Fruit fly (Drosophila melanogaster) whole organism, embryonic: ENCODE measurements around the gene Tgt.

Experiments used
- Bdp1 ChIP-seq: fragments of 200-800 bp; sonication (Bioruptor generic); optimal IDR thresholded peaks from 3 replicates; lab custom pipeline; 2016; ENCODE audit warnings: missing biosample characterization, missing genetic modification characterization
- Bgb ChIP-seq: fragments of 200-800 bp; sonication (Bioruptor generic); IDR thresholded peaks from 2 replicates; pipeline ENCODE4 v1.3.6; 2022; ENCODE audit warnings: missing biosample characterization, missing genetic modification characterization; ENCODE audit not compliant: partially characterized antibody
- C15 ChIP-seq: fragments of 200-800 bp; sonication (Bioruptor generic); IDR thresholded peaks from 3 replicates; pipeline ENCODE4 v1.3.6; 2022; ENCODE audit warnings: missing biosample characterization, missing genetic modification characterization
- CG10274 ChIP-seq: fragments of 200-800 bp; sonication (Bioruptor generic); optimal IDR thresholded peaks from 3 replicates; lab custom pipeline; 2017; ENCODE audit warnings: missing biosample characterization, mild to moderate bottlenecking, missing genetic modification characterization
- CG10462 ChIP-seq: fragments of 200-800 bp; sonication (Bioruptor generic); optimal IDR thresholded peaks from 2 replicates; lab custom pipeline; 2016; ENCODE audit warnings: missing biosample characterization, missing genetic modification characterization
- CG12236 ChIP-seq: fragments of 200-800 bp; sonication (Bioruptor generic); optimal IDR thresholded peaks from 2 replicates; lab custom pipeline; 2016; ENCODE audit warnings: missing biosample characterization, missing genetic modification characterization
- CG13624 ChIP-seq: fragments of 200-800 bp; sonication (Bioruptor generic); optimal IDR thresholded peaks from 2 replicates; lab custom pipeline; 2016; ENCODE audit warnings: missing biosample characterization, missing genetic modification characterization
- CG14965 ChIP-seq: fragments of 200-800 bp; sonication (Bioruptor generic); optimal IDR thresholded peaks from 2 replicates; lab custom pipeline; 2016; ENCODE audit warnings: missing biosample characterization, missing genetic modification characterization, borderline replicate concordance
- CG15073 ChIP-seq: fragments of 200-800 bp; sonication (Bioruptor generic); optimal IDR thresholded peaks from 2 replicates; lab custom pipeline; 2016; ENCODE audit warnings: missing biosample characterization, missing genetic modification characterization
- CG15601 ChIP-seq: fragments of 200-800 bp; sonication (Bioruptor generic); optimal IDR thresholded peaks from 3 replicates; lab custom pipeline; 2019; ENCODE audit warnings: missing biosample characterization, mild to moderate bottlenecking, missing genetic modification characterization, moderate library complexity
- CG16779 ChIP-seq: fragments of 200-800 bp; sonication (Bioruptor generic); IDR thresholded peaks from 2 replicates; pipeline ENCODE4 v1.3.6; 2022; ENCODE audit warnings: missing biosample characterization, missing genetic modification characterization
- CG17186 ChIP-seq: fragments of 200-800 bp; sonication (Bioruptor generic); optimal IDR thresholded peaks from 3 replicates; lab custom pipeline; 2017; ENCODE audit warnings: missing biosample characterization, missing genetic modification reagents, missing genetic modification characterization
- CG17802 ChIP-seq: fragments of 200-800 bp; sonication (Bioruptor generic); optimal IDR thresholded peaks from 2 replicates; lab custom pipeline; 2018; ENCODE audit warnings: missing biosample characterization, mild to moderate bottlenecking, missing genetic modification characterization, moderate library complexity
- CG17829 ChIP-seq: fragments of 200-800 bp; optimal IDR thresholded peaks from 2 replicates; lab custom pipeline; 2019; ENCODE audit warnings: missing biosample characterization, mild to moderate bottlenecking, missing genetic modification characterization, moderate library complexity
- CG31365 ChIP-seq: fragments of 200-800 bp; sonication (Bioruptor generic); optimal IDR thresholded peaks from 2 replicates; lab custom pipeline; 2018; ENCODE audit warnings: missing biosample characterization, mild to moderate bottlenecking, missing genetic modification characterization
- CG3281 ChIP-seq: fragments of 200-800 bp; sonication (Bioruptor generic); optimal IDR thresholded peaks from 3 replicates; lab custom pipeline; 2017; ENCODE audit warnings: missing biosample characterization, mild to moderate bottlenecking, missing genetic modification characterization
- CG3995 ChIP-seq: fragments of 200-800 bp; sonication (Bioruptor generic); optimal IDR thresholded peaks from 3 replicates; lab custom pipeline; 2016; ENCODE audit warnings: missing biosample characterization, missing genetic modification characterization
- CG4854 ChIP-seq: fragments of 200-800 bp; sonication (Bioruptor generic); optimal IDR thresholded peaks from 2 replicates; lab custom pipeline; 2016; ENCODE audit warnings: missing biosample characterization, missing genetic modification characterization, inconsistent platforms
- CG6813 ChIP-seq: fragments of 200-800 bp; sonication (Bioruptor generic); optimal IDR thresholded peaks from 2 replicates; lab custom pipeline; 2017; ENCODE audit warnings: missing biosample characterization, missing genetic modification characterization, mild to moderate bottlenecking, moderate library complexity, missing genetic modification reagents
- CG9609 ChIP-seq: fragments of 200-800 bp; sonication (Bioruptor generic); optimal IDR thresholded peaks from 3 replicates; lab custom pipeline; 2016; ENCODE audit warnings: missing biosample characterization, missing genetic modification characterization
- CkIIα-i1 ChIP-seq: fragments of 200-800 bp; sonication (Bioruptor generic); IDR thresholded peaks from 2 replicates; pipeline ENCODE4 v1.3.6; 2022; ENCODE audit warnings: missing biosample characterization, missing genetic modification characterization
- CoRest ChIP-seq: fragments of 200-800 bp; sonication (Bioruptor generic); optimal IDR thresholded peaks from 3 replicates; lab custom pipeline; 2018; ENCODE audit warnings: missing biosample characterization, mild to moderate bottlenecking, missing genetic modification characterization, moderate library complexity
- Deaf1 ChIP-seq: fragments of 200-800 bp; optimal IDR thresholded peaks from 3 replicates; lab custom pipeline; 2019; ENCODE audit warnings: missing biosample characterization, mild to moderate bottlenecking, missing genetic modification characterization, moderate library complexity
- Dip3 ChIP-seq: fragments of 200-800 bp; sonication (Bioruptor generic); optimal IDR thresholded peaks from 3 replicates; lab custom pipeline; 2016; ENCODE audit warnings: missing biosample characterization, missing genetic modification characterization
- HLH4C ChIP-seq: fragments of 200-800 bp; sonication (Bioruptor generic); IDR thresholded peaks from 3 replicates; pipeline ENCODE4 v1.3.6; 2022; ENCODE audit warnings: missing biosample characterization, missing genetic modification characterization; ENCODE audit not compliant: partially characterized antibody
- HmgD ChIP-seq: fragments of 200-800 bp; sonication (Bioruptor generic); optimal IDR thresholded peaks from 3 replicates; lab custom pipeline; 2016; ENCODE audit warnings: missing biosample characterization, missing genetic modification characterization
- MBD-R2 ChIP-seq: fragments of 200-800 bp; sonication (Bioruptor generic); IDR thresholded peaks from 2 replicates; pipeline ENCODE4 v1.3.6; 2022; ENCODE audit warnings: missing biosample characterization, missing genetic modification characterization
- MESR4 ChIP-seq: fragments of 200-800 bp; sonication (Bioruptor generic); optimal IDR thresholded peaks from 2 replicates; lab custom pipeline; 2018; ENCODE audit warnings: missing biosample characterization, mild to moderate bottlenecking, missing genetic modification characterization, moderate library complexity
- Meics ChIP-seq: fragments of 200-800 bp; sonication (Bioruptor generic); optimal IDR thresholded peaks from 2 replicates; lab custom pipeline; 2017; ENCODE audit warnings: missing biosample characterization, mild to moderate bottlenecking, missing genetic modification characterization
- bcd ChIP-seq: fragments of 200-800 bp; sonication (Bioruptor generic); optimal IDR thresholded peaks from 2 replicates; lab custom pipeline; 2017; ENCODE audit warnings: missing biosample characterization, mild to moderate bottlenecking, missing genetic modification characterization
- bowl ChIP-seq: fragments of 200-800 bp; sonication (Bioruptor generic); IDR thresholded peaks from 2 replicates; pipeline ENCODE4 v1.3.6; 2022; ENCODE audit warnings: missing biosample characterization, missing genetic modification characterization
- br ChIP-seq: fragments of >200 bp; optimal IDR thresholded peaks from 2 replicates; lab custom pipeline; 2017
- chif ChIP-seq, 2 experiments: fragments of 200-800 bp; sonication (Bioruptor generic); optimal IDR thresholded peaks; 3 replicates each; lab custom pipeline; 2016; ENCODE audit warnings: missing biosample characterization in 2 of 2, missing genetic modification characterization in 2 of 2
- croc ChIP-seq: fragments of 200-800 bp; sonication (Bioruptor generic); conservative IDR thresholded peaks from 3 replicates; pipeline ENCODE4 v1.3.6; 2022; ENCODE audit warnings: missing biosample characterization, missing genetic modification characterization
- dan ChIP-seq: fragments of 200-800 bp; sonication (Bioruptor generic); IDR thresholded peaks from 2 replicates; pipeline ENCODE4 v1.3.6; 2022; ENCODE audit warnings: missing biosample characterization, missing genetic modification characterization
- dmrt11E ChIP-seq: fragments of 200-800 bp; sonication (Bioruptor generic); optimal IDR thresholded peaks from 3 replicates; lab custom pipeline; 2018; ENCODE audit warnings: missing biosample characterization, mild to moderate bottlenecking, missing genetic modification characterization, moderate library complexity
- ewg ChIP-seq: fragments of 200-800 bp; sonication (Bioruptor generic); optimal IDR thresholded peaks from 3 replicates; lab custom pipeline; 2017; ENCODE audit warnings: mild to moderate bottlenecking, missing biosample characterization, missing genetic modification reagents, missing genetic modification characterization
- fd96Cb ChIP-seq: fragments of 200-800 bp; sonication (Bioruptor generic); optimal IDR thresholded peaks from 2 replicates; lab custom pipeline; 2018; ENCODE audit warnings: missing biosample characterization, mild to moderate bottlenecking, missing genetic modification characterization, moderate library complexity
- ftz-f1 ChIP-seq: fragments of 200-800 bp; sonication (Bioruptor generic); optimal IDR thresholded peaks from 2 replicates; lab custom pipeline; 2016; ENCODE audit warnings: missing biosample characterization, missing genetic modification characterization
- gsb-n ChIP-seq: fragments of 200-800 bp; sonication (Bioruptor generic); optimal IDR thresholded peaks from 3 replicates; lab custom pipeline; 2018; ENCODE audit warnings: missing biosample characterization, mild to moderate bottlenecking, missing genetic modification characterization
- jumu ChIP-seq: fragments of 200-800 bp; sonication (Bioruptor generic); optimal IDR thresholded peaks from 3 replicates; lab custom pipeline; 2016; ENCODE audit warnings: missing biosample characterization, missing genetic modification characterization
- kay ChIP-seq: fragments of 200-800 bp; sonication (Bioruptor generic); optimal IDR thresholded peaks from 2 replicates; lab custom pipeline; 2016; ENCODE audit warnings: missing biosample characterization, missing genetic modification characterization
- klu ChIP-seq: fragments of 200-800 bp; sonication (Bioruptor generic); IDR thresholded peaks from 2 replicates; pipeline ENCODE4 v1.3.6; 2022; ENCODE audit warnings: missing biosample characterization, missing genetic modification characterization
- lov ChIP-seq, 2 experiments: fragments of 200-800 bp in 1 of 2; fragments of >200 bp in 1 of 2; sonication (Bioruptor generic) in 1 of 2; IDR thresholded peaks in 1 of 2; optimal IDR thresholded peaks in 1 of 2; 2 replicates in 1 of 2; 3 replicates in 1 of 2; pipeline versions ENCODE4 v1.3.6 to Lab custom; 2017 to 2022; ENCODE audit warnings: missing biosample characterization in 1 of 2, missing genetic modification characterization in 1 of 2
- sens ChIP-seq: fragments of 200-800 bp; sonication (Bioruptor generic); peaks from one replicate; lab custom pipeline; 2016; ENCODE audit warnings: missing biosample characterization, missing genetic modification characterization
- tna ChIP-seq: fragments of 200-800 bp; sonication (Bioruptor generic); IDR thresholded peaks from 2 replicates; pipeline ENCODE4 v1.3.6; 2022; ENCODE audit warnings: missing biosample characterization, missing genetic modification characterization; ENCODE audit not compliant: partially characterized antibody
- trem ChIP-seq: fragments of 200-800 bp; optimal IDR thresholded peaks from 3 replicates; lab custom pipeline; 2019; ENCODE audit warnings: missing biosample characterization, mild to moderate bottlenecking, missing genetic modification characterization, moderate library complexity
- trh ChIP-seq: fragments of 200-800 bp; sonication (Bioruptor generic); optimal IDR thresholded peaks from 2 replicates; lab custom pipeline; 2016; ENCODE audit warnings: missing biosample characterization, missing genetic modification characterization
- yki ChIP-seq: fragments of >200 bp; optimal IDR thresholded peaks from 3 replicates; lab custom pipeline; 2018
- zfh1 ChIP-seq: fragments of 200-800 bp; sonication (Bioruptor generic); IDR thresholded peaks from 3 replicates; pipeline ENCODE4 v1.3.6; 2022; ENCODE audit warnings: missing biosample characterization, missing genetic modification characterization

The Tgt gene

DNA sequence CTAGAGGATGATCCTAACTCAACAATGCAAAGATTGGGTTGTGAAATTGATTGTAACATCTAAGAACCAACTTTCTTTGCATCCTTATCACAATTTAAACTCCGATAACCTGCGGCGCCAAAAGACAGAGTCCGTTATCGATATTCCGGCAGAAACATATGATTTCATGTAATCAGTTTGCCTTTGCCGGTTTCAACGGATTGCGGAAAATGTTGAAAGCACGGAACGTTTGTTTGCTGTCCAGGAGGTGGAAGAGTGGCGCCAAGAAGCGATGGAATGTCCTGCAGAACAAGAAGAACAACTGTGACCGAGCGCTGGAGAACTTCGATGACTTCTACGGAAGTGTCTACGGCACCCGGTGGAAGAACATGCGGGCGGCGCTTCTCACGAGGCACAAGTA lies 36.2 kb upstream of the Tgt start (continued):
- TF ChIP-seq HLH4C (GFP tag; lab: Robert Waterston, UW) (peak; percentile 72), CG15601 (peak; percentile 19), sens (GFP tag; lab: Kevin White, UChicago) (peak; percentile 16), fd96Cb (tag; lab: Kevin White, UChicago) (no peak)
- TF ChIP-seq, all 482 proteins: peak for 37

DNA sequence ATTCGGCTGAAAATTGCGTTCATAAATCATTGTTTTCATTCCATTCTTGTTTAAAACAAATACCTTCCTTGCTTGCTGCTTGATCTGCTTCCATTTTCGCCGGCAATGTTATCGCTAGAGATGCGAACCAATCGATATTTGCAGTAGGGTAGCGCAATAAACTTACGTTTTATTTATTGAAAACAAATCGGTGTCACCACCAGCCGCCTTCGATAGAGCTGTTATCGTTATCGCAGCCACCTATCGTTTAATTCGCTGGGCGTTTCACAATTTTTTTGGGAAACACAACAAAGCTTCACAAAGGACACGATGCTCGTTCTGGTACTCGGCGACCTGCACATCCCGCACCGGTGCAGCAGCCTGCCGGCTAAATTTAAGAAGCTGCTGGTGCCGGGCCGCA lies 33.3 kb upstream of the Tgt start, which contains the start of the genes Tfb4 and Vps29:
TSS of gene Tfb4 (minus strand) at position 124 of the 400 bp plus-strand sequence.
TSS of gene Vps29 (plus strand) at position 213 of the 400 bp plus-strand sequence.
- TF ChIP-seq CG17186, result no peak
- TF ChIP-seq CG10274, result no peak
- peak; percentile 59 for TF ChIP-seq HmgD (GFP tag; lab: Kevin White, UChicago)
- TF ChIP-seq Dip3 (GFP tag; lab: Kevin White, UChicago), result no peak
- no peak for TF ChIP-seq bcd (GFP tag; lab: Kevin White, UChicago)
- TF ChIP-seq kay, result no peak
- TF ChIP-seq jumu (GFP tag; lab: Kevin White, UChicago), result peak; percentile 63
- TF ChIP-seq Bdp1 (GFP tag; lab: Kevin White, UChicago), result no peak
- no peak for TF ChIP-seq yki (lab: Kevin White, UChicago)
- peak; percentile 11 for TF ChIP-seq CG15601
- TF ChIP-seq Bgb (GFP tag; lab: Robert Waterston, UW), result peak; percentile 94
- TF ChIP-seq gsb-n, result no peak
- 0 out of 2 replicates have a peak, but pooled peaks have one; percentile 38 for TF ChIP-seq CG16779
- TF ChIP-seq ftz-f1 (GFP tag; lab: Kevin White, UChicago), result no peak
- peak; percentile 78 for TF ChIP-seq MESR4
- TF ChIP-seq Deaf1 (tag; lab: Kevin White, UChicago), result no peak
- TF ChIP-seq Meics, result no peak
- peak; percentile 11 for TF ChIP-seq dmrt11E (tag; lab: Kevin White, UChicago)
- no peak for TF ChIP-seq CG3281
- TF ChIP-seq CG9609 (GFP tag; lab: Kevin White, UChicago), result no peak
- no peak for TF ChIP-seq CkIIα-i1 (GFP tag; lab: Robert Waterston, UW)
- no peak for TF ChIP-seq CG31365 (tag; lab: Kevin White, UChicago)
- no peak for TF ChIP-seq trh (GFP tag; lab: Kevin White, UChicago)
- TF ChIP-seq CG17829 (tag; lab: Kevin White, UChicago), result peak; percentile 60
- TF ChIP-seq bowl (GFP tag; lab: Robert Waterston, UW), result peak; percentile 16; the same call in 1 of the 2 replicates
- no peak for TF ChIP-seq lov (optimal IDR thresholded peaks at IDR 0.05; lab: Kevin White, UChicago)
- TF ChIP-seq lov (GFP tag; IDR thresholded peaks at IDR 0.05; lab: Robert Waterston, UW), result peak; percentile 66; the same call in 1 of the 3 replicates
- TF ChIP-seq croc, result no peak
- no peak for TF ChIP-seq CG17802
- no peak for TF ChIP-seq klu (GFP tag; lab: Robert Waterston, UW)
- TF ChIP-seq CoRest (tag; lab: Kevin White, UChicago), result no peak
- TF ChIP-seq C15, result no peak
- peak in 1 of 2 experiments; percentile 17 for TF ChIP-seq chif (GFP tag; optimal IDR thresholded peaks at IDR 0.05; lab: Kevin White, UChicago)
- no peak for TF ChIP-seq ewg (GFP tag; lab: Kevin White, UChicago)
- TF ChIP-seq CG4854 (GFP tag; lab: Kevin White, UChicago), result peak; percentile 21
- no peak for TF ChIP-seq dan (GFP tag; lab: Robert Waterston, UW)
- TF ChIP-seq CG10462 (GFP tag; lab: Kevin White, UChicago), result no peak
- TF ChIP-seq MBD-R2 (GFP tag; lab: Robert Waterston, UW), result peak; percentile 97
- TF ChIP-seq CG14965 (GFP tag; lab: Kevin White, UChicago), result no peak
- no peak for TF ChIP-seq CG12236 (GFP tag; lab: Kevin White, UChicago)
- TF ChIP-seq trem (tag; lab: Kevin White, UChicago), result peak; percentile 61
- no peak for TF ChIP-seq CG6813
- TF ChIP-seq tna (GFP tag; lab: Robert Waterston, UW), result peak; percentile 96
- TF ChIP-seq zfh1 (GFP tag; lab: Robert Waterston, UW), result peak; percentile 65; the same call in 2 of the 3 replicates
- TF ChIP-seq CG15073 (GFP tag; lab: Kevin White, UChicago), result no peak
- TF ChIP-seq CG3995 (GFP tag; lab: Kevin White, UChicago), result no peak
- TF ChIP-seq br (lab: Kevin White, UChicago), result no peak
- peak; percentile 63 for TF ChIP-seq CG13624 (GFP tag; lab: Kevin White, UChicago)
